Fruit fly (Drosophila melanogaster) Kc167 (cell line): ENCODE data around the gene CG7607.

Source experiments
- insv ChIP-seq: fragments of >200 bp; optimal IDR thresholded peaks from 3 replicates; lab custom pipeline; 2018; ENCODE audit warnings: missing external identifiers
- psq ChIP-seq: fragments of >200 bp; optimal IDR thresholded peaks from 2 replicates; lab custom pipeline; 2017; ENCODE audit warnings: missing external identifiers

DNA sequence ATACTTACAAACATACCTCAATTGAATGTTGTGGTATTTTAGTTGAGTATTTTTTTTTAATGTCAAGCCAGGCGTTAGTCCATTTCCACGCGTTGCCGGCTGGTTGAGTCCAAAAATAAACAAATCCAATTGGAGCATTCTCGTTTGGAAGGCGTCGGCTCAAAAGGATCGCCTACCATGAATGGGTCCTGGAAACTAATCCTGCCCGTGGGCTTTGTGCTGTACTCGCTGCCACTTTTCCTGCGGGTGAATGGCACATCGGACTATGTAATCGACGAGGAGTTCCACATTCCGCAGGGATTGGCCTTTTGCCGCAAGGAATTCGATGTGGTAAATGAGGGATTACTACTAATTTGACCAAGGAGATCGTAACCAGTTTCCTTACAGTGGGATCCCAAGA is 34.5 kb upstream of the CG7607 start, which contains the start of gene Alg10:
- no peak for TF ChIP-seq psq
- TF ChIP-seq insv (lab: Kevin White, UChicago) = no peak
